Worm (Caenorhabditis elegans): ENCODE data around the gene lgc-18.
A peak's percentile ranks its signal among the peaks of the same experiment; 100 is the strongest.

The lgc-18 gene

DNA sequence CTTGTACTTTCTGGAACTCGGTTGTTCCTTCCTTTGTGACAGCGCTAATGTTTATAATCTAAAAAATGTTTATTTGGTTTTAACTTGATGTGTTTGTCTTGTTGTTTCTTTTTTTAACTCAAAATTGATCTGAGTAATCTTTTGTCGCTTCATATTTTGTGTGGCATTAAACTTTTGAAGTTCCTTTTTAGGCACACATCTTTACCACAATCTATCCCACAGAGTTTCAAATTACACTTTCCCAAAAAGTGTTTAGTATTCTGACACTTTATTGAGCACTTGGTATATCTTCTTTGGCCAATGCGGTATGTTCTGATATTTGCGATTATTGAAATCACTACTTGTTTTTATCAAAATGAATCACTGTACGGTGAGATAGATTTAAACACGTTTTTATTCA lies at the start of gene lgc-18:
Gene lgc-18 (plus strand): TSS at position 301 of the 400 bp plus-strand sequence.
- TF ChIP-seq flh-1 (GFP tag; optimal IDR thresholded peaks at IDR 0.05) (no peak), elt-3 (tag; optimal IDR thresholded peaks at IDR 0.05) (no peak), nhr-2 (tag; optimal IDR thresholded peaks at IDR 0.05) (no peak)

DNA sequence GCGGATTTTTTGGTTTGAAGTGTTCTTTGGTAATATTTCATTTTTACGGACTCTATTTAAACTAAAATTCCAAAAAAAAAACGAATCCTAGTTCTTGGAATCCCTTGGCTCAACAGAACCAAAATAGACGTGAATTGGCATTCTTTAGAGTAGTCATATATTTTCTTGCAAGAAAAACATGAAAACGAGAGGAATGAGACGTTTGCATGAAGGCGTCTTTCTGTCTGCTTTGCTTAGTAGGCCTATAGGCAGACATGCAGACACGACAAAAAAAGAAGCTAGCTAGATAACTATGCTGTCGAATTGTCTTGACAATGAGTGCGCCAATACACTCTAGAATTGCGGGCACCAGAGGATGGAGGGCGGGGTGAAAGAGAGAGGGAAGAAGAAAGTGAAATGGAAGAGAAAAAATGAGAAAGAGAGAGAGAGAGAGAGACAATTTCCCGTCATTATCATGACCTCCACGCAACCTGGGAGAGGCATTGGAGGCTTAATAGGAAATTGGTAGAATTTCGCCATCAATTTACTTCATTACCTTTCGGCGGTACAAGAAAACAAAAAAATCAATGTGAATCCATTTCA lies 44.7 kb upstream of the lgc-18 start:
- no peak for TF ChIP-seq ham-2 (GFP tag; optimal IDR thresholded peaks at IDR 0.05)
- peak; percentile 68 for TF ChIP-seq blmp-1 (tag; optimal IDR thresholded peaks at IDR 0.05)

DNA sequence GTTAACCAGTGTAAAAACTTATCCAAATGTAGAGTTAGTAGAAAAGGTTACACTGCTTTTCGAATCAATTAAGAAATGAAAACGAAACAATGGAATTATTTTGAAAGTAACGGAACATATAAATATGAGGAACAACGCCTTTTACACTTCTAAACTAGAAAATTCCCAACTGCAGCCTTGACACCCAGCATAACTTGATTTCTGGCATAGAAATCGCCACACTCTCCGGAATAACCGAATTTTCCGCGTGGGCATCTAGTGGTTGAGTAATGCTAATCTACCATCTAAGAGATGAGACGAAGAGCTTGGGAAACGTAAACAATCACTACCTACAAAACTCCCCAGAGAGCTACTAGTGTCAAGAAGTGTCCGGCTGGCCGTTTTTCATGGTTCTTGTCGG lies 44.2 kb upstream of the lgc-18 start:
- peak; percentile 84 for TF ChIP-seq ces-1 (GFP tag; optimal IDR thresholded peaks at IDR 0.05)
- no peak for TF ChIP-seq mab-5 (tag; optimal IDR thresholded peaks at IDR 0.05)

DNA sequence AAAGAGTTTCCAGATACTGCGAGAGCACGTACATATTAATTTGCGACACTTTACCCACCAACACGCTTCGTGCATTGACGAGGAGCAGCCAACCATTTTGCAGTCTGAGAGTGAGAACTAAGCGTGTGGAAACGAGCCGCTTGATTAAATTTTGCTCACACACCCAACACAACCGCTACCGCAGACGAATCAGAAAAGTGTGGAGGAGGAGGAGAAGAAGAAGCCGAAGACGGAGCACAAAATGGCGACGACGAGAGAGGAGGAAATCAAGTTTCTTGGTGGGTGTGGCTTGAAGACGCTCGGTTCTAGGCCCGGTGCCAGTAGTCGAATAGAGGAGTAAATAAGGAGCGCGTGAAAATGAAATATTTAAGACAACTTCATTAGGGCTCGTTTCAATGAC lies 42.6 kb upstream of the lgc-18 start:
- TF ChIP-seq drap-1 (GFP tag; optimal IDR thresholded peaks at IDR 0.05) (no peak), ces-1 (GFP tag; optimal IDR thresholded peaks at IDR 0.05) (peak; percentile 94), lin-32 (GFP tag; optimal IDR thresholded peaks at IDR 0.05) (no peak)

DNA sequence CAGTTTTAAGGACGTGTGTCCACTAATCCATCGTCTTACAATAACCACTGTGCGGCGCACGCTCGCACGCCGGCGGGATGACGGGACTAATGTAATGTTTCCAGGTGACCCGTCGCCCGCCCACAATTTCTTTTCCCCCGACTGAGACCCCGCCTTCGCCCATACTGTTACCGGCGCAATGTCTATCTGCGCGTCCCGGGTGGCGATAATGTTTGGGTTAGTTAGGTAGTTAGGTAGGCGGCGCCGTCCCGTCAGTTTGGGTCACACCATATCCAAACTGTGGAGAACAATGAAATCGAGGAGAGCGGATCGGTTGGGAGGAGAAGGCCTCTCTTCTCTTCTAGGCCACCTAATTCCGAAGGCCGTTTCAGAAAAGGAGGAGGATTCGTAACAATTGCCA lies 39.1 kb upstream of the lgc-18 start:
- TF ChIP-seq nhr-2 (tag; optimal IDR thresholded peaks at IDR 0.05) (no peak), ceh-83 (GFP tag; optimal IDR thresholded peaks at IDR 0.05) (no peak), mls-2 (tag; optimal IDR thresholded peaks at IDR 0.05) (peak; percentile 39), cnd-1 (tag; optimal IDR thresholded peaks at IDR 0.05) (peak; percentile 13)

DNA sequence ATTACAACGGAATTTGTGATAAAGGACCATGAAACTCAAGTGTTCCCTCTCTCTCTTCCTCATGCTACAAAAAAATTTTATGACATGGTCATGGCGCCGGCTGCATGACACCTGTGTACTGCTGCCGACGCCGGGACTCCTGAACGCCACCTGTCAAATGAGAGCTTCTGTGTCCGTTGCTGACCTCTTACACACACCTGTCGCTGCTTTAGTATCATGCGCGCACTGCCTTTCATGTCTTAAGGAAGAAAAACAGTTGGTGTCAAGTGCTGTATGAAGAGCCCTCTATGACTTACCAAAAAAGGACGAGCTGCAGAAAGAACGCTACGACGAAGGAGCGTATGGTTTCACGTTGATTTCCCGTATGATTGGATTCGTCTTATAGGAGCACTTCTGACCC lies 32.8 kb upstream of the lgc-18 start:
- TF ChIP-seq lin-32 (GFP tag; optimal IDR thresholded peaks at IDR 0.05): peak; percentile 41
- TF ChIP-seq unc-39 (tag; optimal IDR thresholded peaks at IDR 0.05): no peak
- TF ChIP-seq hlh-1 (tag; optimal IDR thresholded peaks at IDR 0.05): peak; percentile 61
- TF ChIP-seq nhr-2 (tag; optimal IDR thresholded peaks at IDR 0.05): peak; percentile 87

DNA sequence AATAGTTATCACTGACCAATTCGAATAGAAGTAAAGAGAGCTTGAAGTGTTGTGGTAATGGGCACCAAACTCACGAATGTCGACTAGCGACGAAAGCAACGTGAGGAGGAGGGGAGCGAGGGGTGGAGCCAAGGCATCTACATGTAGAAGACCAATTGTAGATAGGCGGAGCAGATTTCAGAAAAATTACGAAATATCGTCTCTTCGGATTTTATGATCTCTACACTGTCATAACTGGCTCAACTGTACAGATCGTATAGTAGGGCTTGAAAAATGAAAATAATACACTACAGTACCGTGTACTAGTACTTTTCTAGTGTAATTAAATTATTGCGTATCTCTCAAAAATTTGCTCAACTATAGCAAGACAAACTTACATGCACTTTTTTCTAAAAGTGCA lies 32.4 kb upstream of the lgc-18 start, which contains the start of gene W03G11.4:
Gene W03G11.4 (minus strand): TSS at position 101 of the 400 bp plus-strand sequence.
- TF ChIP-seq sptf-1 (tag; optimal IDR thresholded peaks at IDR 0.05): no peak
- no peak for TF ChIP-seq unc-39 (tag; optimal IDR thresholded peaks at IDR 0.05)
- no peak for TF ChIP-seq ham-2 (GFP tag; optimal IDR thresholded peaks at IDR 0.05)
- no peak for TF ChIP-seq ces-1 (GFP tag; optimal IDR thresholded peaks at IDR 0.05)
- no peak for TF ChIP-seq pha-4 (tag; optimal IDR thresholded peaks at IDR 0.05)
- no peak for TF ChIP-seq bed-3 (GFP tag; optimal IDR thresholded peaks at IDR 0.05)

DNA sequence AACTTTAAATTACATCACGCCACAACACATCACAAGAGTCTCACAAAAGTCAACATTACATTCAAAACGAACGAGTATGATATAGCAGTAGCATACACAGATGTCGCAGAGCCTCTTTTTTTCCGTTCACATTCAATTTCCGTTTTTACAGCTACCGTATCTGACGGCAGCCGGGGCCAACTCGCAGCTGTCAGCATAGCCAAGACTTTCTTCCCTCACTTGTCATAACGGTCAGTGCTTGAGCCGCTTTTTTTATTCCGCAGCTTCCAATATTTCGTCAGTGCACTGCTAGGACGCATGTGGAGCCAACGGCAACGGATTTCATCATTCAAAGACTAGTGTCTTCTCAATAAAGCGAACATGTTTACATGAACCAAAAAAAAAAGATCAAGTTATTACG lies 31.4 kb upstream of the lgc-18 start:
- TF ChIP-seq ceh-83 (GFP tag; optimal IDR thresholded peaks at IDR 0.05) (no peak), lin-13 (tag; optimal IDR thresholded peaks at IDR 0.05) (no peak), tbx-8 (GFP tag; optimal IDR thresholded peaks at IDR 0.05) (no peak), nhr-12 (tag; optimal IDR thresholded peaks at IDR 0.05) (no peak), drap-1 (GFP tag; optimal IDR thresholded peaks at IDR 0.05) (no peak), ceh-43 (GFP tag; optimal IDR thresholded peaks at IDR 0.05) (no peak), ceh-39 (tag; optimal IDR thresholded peaks at IDR 0.05) (no peak), sem-2 (GFP tag; optimal IDR thresholded peaks at IDR 0.05) (no peak), lsy-2 (tag; optimal IDR thresholded peaks at IDR 0.05) (no peak), mep-1 (tag; optimal IDR thresholded peaks at IDR 0.05) (no peak), nhr-2 (tag; optimal IDR thresholded peaks at IDR 0.05) (no peak), hlh-1 (tag; optimal IDR thresholded peaks at IDR 0.05) (no peak), unc-39 (tag; optimal IDR thresholded peaks at IDR 0.05) (no peak), lin-32 (GFP tag; optimal IDR thresholded peaks at IDR 0.05) (no peak)
